Worm (Caenorhabditis elegans): ENCODE results near the gene copb-2.

ce11 chrIV:9459224-9459781, at the start of gene copb-2:
- no peak for TF ChIP-seq W03F9.2 (tag; optimal IDR thresholded peaks at IDR 0.05)
- TF ChIP-seq him-1 (tag; optimal IDR thresholded peaks at IDR 0.05): no peak
- TF ChIP-seq dao-5 (tag; optimal IDR thresholded peaks at IDR 0.05): no peak

Measured in whole organism, L4/young adult.